Worm (Caenorhabditis elegans) whole organism, early embryonic: Measurements from ENCODE around the gene srw-136.

Experiments used
- F13C5.2 ChIP-seq: sonication (generic microtip); optimal IDR thresholded peaks from 2 replicates; lab custom pipeline; 2017; ENCODE audit warnings: mild to moderate bottlenecking, missing genetic modification characterization, inconsistent platforms, missing compliant biosample characterization
- aly-1 ChIP-seq: sonication (generic microtip); optimal IDR thresholded peaks from 2 replicates; lab custom pipeline; 2016; ENCODE audit warnings: missing genetic modification characterization, missing compliant biosample characterization
- ama-1 ChIP-seq: fragments of 150-350 bp; optimal IDR thresholded peaks from 2 replicates; lab custom pipeline; 2014
- ceh-13 ChIP-seq: fragments of 200-800 bp; sonication (Bioruptor generic); optimal IDR thresholded peaks from 2 replicates; lab custom pipeline; 2018; ENCODE audit warnings: mild to moderate bottlenecking, missing genetic modification characterization, missing compliant biosample characterization
- ceh-36 ChIP-seq: sonication (generic microtip); optimal IDR thresholded peaks from 2 replicates; lab custom pipeline; 2016; ENCODE audit warnings: missing genetic modification characterization, inconsistent platforms, missing compliant biosample characterization
- ets-7 ChIP-seq: sonication (generic microtip); optimal IDR thresholded peaks from 2 replicates; lab custom pipeline; 2016; ENCODE audit warnings: missing genotype, missing genetic modification characterization, missing compliant biosample characterization
- flt-1 ChIP-seq: fragments of 200-800 bp; sonication (Bioruptor generic); IDR thresholded peaks from 2 replicates; pipeline ENCODE4 v1.3.6; 2022; ENCODE audit warnings: missing genetic modification characterization, missing compliant biosample characterization
- hmbx-1 ChIP-seq: sonication (generic microtip); optimal IDR thresholded peaks from 2 replicates; lab custom pipeline; 2016; ENCODE audit warnings: mild to moderate bottlenecking, missing genetic modification characterization, missing compliant biosample characterization
- hmg-4 ChIP-seq: fragments of 200-800 bp; sonication (Bioruptor generic); optimal IDR thresholded peaks from 2 replicates; lab custom pipeline; 2018; ENCODE audit warnings: mild to moderate bottlenecking, missing genetic modification characterization, missing compliant biosample characterization
- hnd-1 ChIP-seq: sonication (generic microtip); optimal IDR thresholded peaks from 2 replicates; lab custom pipeline; 2016; ENCODE audit warnings: missing genetic modification characterization, missing compliant biosample characterization
- pes-1 ChIP-seq: fragments of 200-800 bp; sonication (Bioruptor generic); IDR thresholded peaks from 2 replicates; pipeline ENCODE4 v1.3.6; 2022; ENCODE audit warnings: missing genetic modification reagents, missing genetic modification characterization, missing compliant biosample characterization
- scrt-1 ChIP-seq: fragments of 200-800 bp; sonication (Bioruptor generic); IDR thresholded peaks from 2 replicates; pipeline ENCODE4 v1.3.6; 2022; ENCODE audit warnings: missing genetic modification characterization, missing compliant biosample characterization
- sea-1 ChIP-seq: fragments of 200-800 bp; sonication (Bioruptor generic); conservative IDR thresholded peaks from 2 replicates; pipeline ENCODE4 v1.3.6; 2022; ENCODE audit warnings: missing genetic modification characterization, missing compliant biosample characterization
- tbx-11 ChIP-seq: fragments of 200-800 bp; sonication (Bioruptor generic); IDR thresholded peaks from 2 replicates; pipeline ENCODE4 v1.3.6; 2022; ENCODE audit warnings: missing genetic modification characterization, missing compliant biosample characterization
- tbx-37 ChIP-seq: fragments of 200-800 bp; sonication (Bioruptor generic); conservative IDR thresholded peaks from 2 replicates; pipeline ENCODE4 v1.3.6; 2022; ENCODE audit warnings: missing genetic modification reagents, missing genetic modification characterization, missing compliant biosample characterization
- tra-4 ChIP-seq: sonication (generic microtip); optimal IDR thresholded peaks from 2 replicates; lab custom pipeline; 2017; ENCODE audit warnings: missing genetic modification characterization, missing compliant biosample characterization

Gene srw-136

DNA sequence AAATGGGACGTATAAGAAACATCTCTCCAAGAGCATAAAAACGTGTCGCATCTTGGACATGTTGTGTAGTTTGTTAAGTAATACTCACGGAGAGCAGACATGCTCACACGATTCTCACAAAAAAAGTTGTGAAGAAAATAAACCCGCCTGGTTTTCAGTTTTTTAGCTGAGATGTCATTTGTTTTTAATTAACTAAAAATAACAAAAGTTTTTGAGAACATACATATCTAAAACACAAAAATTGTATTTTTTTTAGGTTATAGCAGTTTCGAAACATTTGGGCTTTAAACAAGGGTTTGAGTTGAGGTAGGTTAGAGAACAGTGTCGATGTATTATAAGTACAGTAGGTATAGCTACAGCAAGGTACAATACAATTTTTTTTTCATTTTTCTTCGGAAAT is 45.6 kb downstream of the srw-136 start, which contains the start of gene srh-88:
srh-88 (minus strand) TSS at position 101 of the 400 bp plus-strand sequence.
- TF ChIP-seq tbx-37 (GFP tag; lab: Robert Waterston, UW) (no peak), tra-4 (tag; lab: Kevin White, UChicago) (no peak), hnd-1 (tag; lab: Kevin White, UChicago) (no peak), ama-1 (lab: Kevin White, UChicago) (no peak), aly-1 (tag; lab: Kevin White, UChicago) (no peak), scrt-1 (GFP tag; lab: Robert Waterston, UW) (no peak), hmbx-1 (tag; lab: Kevin White, UChicago) (no peak), hmg-4 (GFP tag; lab: Kevin White, UChicago) (no peak), ceh-36 (tag; lab: Kevin White, UChicago) (no peak), ceh-13 (GFP tag; lab: Kevin White, UChicago) (no peak), tbx-11 (GFP tag; lab: Robert Waterston, UW) (no peak), pes-1 (no peak), sea-1 (GFP tag; lab: Robert Waterston, UW) (no peak)

ce11 chrV:2962960-2963359 is 47.4 kb downstream of the srw-136 start, which contains the start of gene srw-138:
Gene srw-138 (minus strand): TSS chrV:2963060.
- TF ChIP-seq ets-7 (tag; lab: Kevin White, UChicago) = no peak
- TF ChIP-seq ceh-36 (tag; lab: Kevin White, UChicago) = no peak

DNA sequence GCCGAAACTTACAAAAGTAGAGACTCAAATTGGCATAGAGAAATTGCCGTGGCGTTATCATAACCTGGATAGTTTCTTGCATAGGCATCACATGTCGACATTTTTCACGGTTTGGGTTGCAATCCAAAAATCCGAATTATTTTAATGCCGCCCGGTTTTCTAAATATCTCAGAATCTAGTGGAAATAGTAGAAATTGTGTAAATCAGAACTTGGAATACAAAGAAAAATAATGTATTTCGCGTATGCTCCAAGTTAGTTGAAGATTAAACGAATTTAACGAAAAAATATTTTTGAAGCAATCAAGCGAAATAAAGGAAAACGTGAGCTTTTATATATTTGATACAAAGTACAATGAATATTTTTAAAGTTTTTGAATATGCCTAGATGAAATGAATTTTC is 49.5 kb downstream of the srw-136 start, which contains the start of gene srw-144:
srw-144 (minus strand) TSS at position 101 of the 400 bp plus-strand sequence.
- no peak for TF ChIP-seq ceh-13 (GFP tag; lab: Kevin White, UChicago)
- TF ChIP-seq ama-1 (lab: Kevin White, UChicago) = no peak
- no peak for TF ChIP-seq sea-1 (GFP tag; lab: Robert Waterston, UW)
- no peak for TF ChIP-seq hmg-4 (GFP tag; lab: Kevin White, UChicago)
- no peak for TF ChIP-seq flt-1 (GFP tag; lab: Robert Waterston, UW)
- no peak for TF ChIP-seq tbx-11 (GFP tag; lab: Robert Waterston, UW)
- TF ChIP-seq scrt-1 (GFP tag; lab: Robert Waterston, UW) = no peak
- no peak for TF ChIP-seq hnd-1 (tag; lab: Kevin White, UChicago)
- TF ChIP-seq tra-4 (tag; lab: Kevin White, UChicago) = no peak
- no peak for TF ChIP-seq ceh-36 (tag; lab: Kevin White, UChicago)
- no peak for TF ChIP-seq aly-1 (tag; lab: Kevin White, UChicago)
- TF ChIP-seq F13C5.2 (tag; lab: Kevin White, UChicago) = no peak
- TF ChIP-seq tbx-37 (GFP tag; lab: Robert Waterston, UW) = no peak
- TF ChIP-seq hmbx-1 (tag; lab: Kevin White, UChicago) = no peak
